Worm (Caenorhabditis elegans): ENCODE results near the gene cdc-48.2.

cdc-48.2 gene

DNA sequence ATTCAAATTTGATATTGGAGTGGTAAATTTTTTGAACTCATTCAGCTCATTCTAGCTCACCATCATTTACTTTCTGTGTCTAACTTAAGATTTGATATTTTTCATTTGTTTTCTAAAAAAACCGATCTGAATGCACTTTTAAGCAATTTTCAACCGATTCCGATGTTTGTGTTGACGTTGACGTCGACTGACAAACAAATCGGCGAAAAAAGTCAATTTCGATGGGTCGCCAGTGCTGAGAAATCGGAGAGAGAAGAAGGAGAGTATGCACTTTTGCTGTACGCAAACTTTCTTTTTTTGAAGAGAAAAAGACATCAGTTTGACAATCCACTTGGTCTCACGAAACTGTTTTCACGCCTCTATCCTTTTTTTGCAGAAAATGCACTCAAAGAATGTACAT is 12.9 kb upstream of the cdc-48.2 start:
- TF ChIP-seq pha-4 (tag; optimal IDR thresholded peaks at IDR 0.05), result no peak
- no peak for TF ChIP-seq bed-3 (GFP tag; optimal IDR thresholded peaks at IDR 0.05)
- no peak for TF ChIP-seq sptf-1 (tag; optimal IDR thresholded peaks at IDR 0.05)
- TF ChIP-seq nhr-2 (tag; optimal IDR thresholded peaks at IDR 0.05), result no peak
- no peak for TF ChIP-seq unc-120 (tag; optimal IDR thresholded peaks at IDR 0.05; ENCODE audit: poor library complexity, severe bottlenecking)
- no peak for TF ChIP-seq mab-5 (tag; optimal IDR thresholded peaks at IDR 0.05)
- TF ChIP-seq flh-1 (GFP tag; optimal IDR thresholded peaks at IDR 0.05), result no peak
- no peak for TF ChIP-seq elt-1 (tag; optimal IDR thresholded peaks at IDR 0.05; ENCODE audit: borderline replicate concordance, insufficient read depth)

DNA sequence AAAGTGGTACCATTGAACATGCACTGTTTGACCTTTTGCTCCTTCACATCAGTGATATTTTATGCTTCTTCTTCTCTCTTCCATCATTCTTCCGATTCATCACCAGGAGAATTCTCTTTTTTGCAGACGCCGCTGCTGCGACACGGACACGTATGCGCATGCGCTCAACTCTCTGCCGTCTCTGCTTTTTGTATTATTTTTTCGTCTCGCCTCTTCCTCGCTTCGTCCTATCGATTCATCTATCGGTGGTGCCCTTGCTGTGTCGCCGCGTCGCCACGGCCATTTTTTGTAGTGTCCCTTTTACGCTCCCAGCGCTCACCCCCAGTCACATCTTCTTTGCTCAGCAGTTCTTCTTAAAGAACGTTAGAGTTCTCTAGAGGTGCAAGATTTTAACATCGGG is 12.2 kb upstream of the cdc-48.2 start:
- TF ChIP-seq nhr-12 (tag; optimal IDR thresholded peaks at IDR 0.05) (no peak), nhr-237 (tag; optimal IDR thresholded peaks at IDR 0.05) (no peak), nhr-76 (tag; optimal IDR thresholded peaks at IDR 0.05) (no peak), ceh-43 (GFP tag; optimal IDR thresholded peaks at IDR 0.05) (no peak), tbx-8 (GFP tag; optimal IDR thresholded peaks at IDR 0.05) (no peak), drap-1 (GFP tag; optimal IDR thresholded peaks at IDR 0.05) (no peak), ham-2 (GFP tag; optimal IDR thresholded peaks at IDR 0.05) (no peak), ceh-39 (tag; optimal IDR thresholded peaks at IDR 0.05) (no peak), lsy-2 (tag; optimal IDR thresholded peaks at IDR 0.05) (no peak), mab-5 (tag; optimal IDR thresholded peaks at IDR 0.05) (no peak), mep-1 (tag; optimal IDR thresholded peaks at IDR 0.05) (no peak), mls-2 (tag; optimal IDR thresholded peaks at IDR 0.05) (no peak), unc-39 (tag; optimal IDR thresholded peaks at IDR 0.05) (no peak), nhr-28 (tag; optimal IDR thresholded peaks at IDR 0.05) (no peak), sem-2 (GFP tag; optimal IDR thresholded peaks at IDR 0.05) (no peak)

DNA sequence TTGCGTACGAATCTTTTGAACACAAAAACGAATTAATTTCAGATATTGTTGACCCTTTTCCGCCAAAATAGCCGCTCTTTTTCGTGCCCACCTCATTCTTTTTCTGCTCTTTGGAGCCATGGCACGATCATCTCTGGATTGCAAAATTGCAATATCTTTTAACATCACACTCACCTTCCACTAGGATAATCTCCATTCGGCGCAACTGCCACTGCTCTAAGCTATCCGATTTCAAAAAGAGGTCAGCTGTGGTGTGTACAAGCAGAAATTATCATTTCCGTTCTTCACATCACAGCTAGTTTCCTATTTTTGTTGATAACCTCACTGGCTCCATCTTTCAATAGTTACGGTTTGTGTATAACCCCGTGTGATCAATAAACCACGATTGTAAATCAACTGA is 11.7 kb upstream of the cdc-48.2 start:
- TF ChIP-seq nhr-2 (tag; optimal IDR thresholded peaks at IDR 0.05), result no peak
- TF ChIP-seq hlh-1 (tag; optimal IDR thresholded peaks at IDR 0.05), result peak; percentile 90
- peak; percentile 22 for TF ChIP-seq unc-120 (tag; optimal IDR thresholded peaks at IDR 0.05; ENCODE audit: poor library complexity, severe bottlenecking)

DNA sequence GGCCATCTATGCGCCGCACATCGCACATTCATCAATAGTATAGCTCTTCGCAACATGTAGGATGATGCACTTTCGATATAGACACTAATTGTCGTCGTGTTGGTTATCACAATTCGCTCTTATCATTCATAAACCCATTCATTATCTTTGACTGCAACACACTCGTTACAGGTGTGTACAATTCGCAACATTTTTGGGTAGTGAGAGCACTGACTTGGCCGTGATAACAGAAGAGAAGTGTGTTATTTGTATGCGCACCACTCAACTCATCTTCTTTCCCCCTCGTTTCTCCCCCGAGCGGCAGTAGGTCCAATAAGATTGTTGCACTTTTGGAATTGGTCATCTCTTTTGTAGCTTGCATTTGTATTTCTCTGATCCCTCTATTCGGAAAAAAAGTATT is 11.0 kb upstream of the cdc-48.2 start:
- TF ChIP-seq elt-3 (tag; optimal IDR thresholded peaks at IDR 0.05) (no peak), nhr-2 (tag; optimal IDR thresholded peaks at IDR 0.05) (peak; percentile 67), tbx-8 (GFP tag; optimal IDR thresholded peaks at IDR 0.05) (no peak), nhr-28 (tag; optimal IDR thresholded peaks at IDR 0.05) (no peak), ham-2 (GFP tag; optimal IDR thresholded peaks at IDR 0.05) (no peak)

DNA sequence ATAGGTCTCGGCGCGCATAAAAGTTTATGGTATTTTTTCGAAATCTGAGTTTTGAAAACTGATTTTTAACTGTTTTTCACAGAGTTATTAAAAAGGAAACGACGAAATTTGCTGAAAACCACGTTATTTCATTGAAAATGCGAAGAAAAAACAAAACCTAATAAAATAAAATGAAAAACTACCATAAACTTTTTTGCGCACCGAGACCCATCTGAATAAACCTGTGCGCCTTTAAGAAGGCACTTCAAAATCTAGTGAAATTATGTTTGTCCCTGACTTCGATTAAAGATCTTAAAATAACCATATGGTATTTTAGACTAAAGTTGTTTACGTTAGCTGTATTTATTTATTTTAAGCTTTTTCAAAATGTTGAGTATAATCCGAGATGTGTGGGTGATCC is 10.5 kb upstream of the cdc-48.2 start:
- no peak for TF ChIP-seq lin-32 (GFP tag; optimal IDR thresholded peaks at IDR 0.05)
- no peak for TF ChIP-seq nhr-12 (tag; optimal IDR thresholded peaks at IDR 0.05)
- TF ChIP-seq bed-3 (GFP tag; optimal IDR thresholded peaks at IDR 0.05), result no peak
- no peak for TF ChIP-seq mls-2 (tag; optimal IDR thresholded peaks at IDR 0.05)
- no peak for TF ChIP-seq pha-4 (tag; optimal IDR thresholded peaks at IDR 0.05)
- no peak for TF ChIP-seq ceh-39 (tag; optimal IDR thresholded peaks at IDR 0.05)
- no peak for TF ChIP-seq snpc-4 (tag; optimal IDR thresholded peaks at IDR 0.05)
- TF ChIP-seq hlh-1 (tag; optimal IDR thresholded peaks at IDR 0.05), result no peak
- no peak for TF ChIP-seq lin-13 (tag; optimal IDR thresholded peaks at IDR 0.05)
- TF ChIP-seq tbx-8 (GFP tag; optimal IDR thresholded peaks at IDR 0.05), result no peak
- TF ChIP-seq flh-1 (GFP tag; optimal IDR thresholded peaks at IDR 0.05), result no peak
- no peak for TF ChIP-seq M03D4.4 (tag; optimal IDR thresholded peaks at IDR 0.05)
- TF ChIP-seq nhr-28 (tag; optimal IDR thresholded peaks at IDR 0.05), result no peak
- TF ChIP-seq ceh-43 (GFP tag; optimal IDR thresholded peaks at IDR 0.05), result no peak
- TF ChIP-seq cnd-1 (tag; optimal IDR thresholded peaks at IDR 0.05), result no peak
- TF ChIP-seq mab-5 (tag; optimal IDR thresholded peaks at IDR 0.05), result no peak
- TF ChIP-seq elt-1 (tag; optimal IDR thresholded peaks at IDR 0.05; ENCODE audit: borderline replicate concordance, insufficient read depth), result no peak

DNA sequence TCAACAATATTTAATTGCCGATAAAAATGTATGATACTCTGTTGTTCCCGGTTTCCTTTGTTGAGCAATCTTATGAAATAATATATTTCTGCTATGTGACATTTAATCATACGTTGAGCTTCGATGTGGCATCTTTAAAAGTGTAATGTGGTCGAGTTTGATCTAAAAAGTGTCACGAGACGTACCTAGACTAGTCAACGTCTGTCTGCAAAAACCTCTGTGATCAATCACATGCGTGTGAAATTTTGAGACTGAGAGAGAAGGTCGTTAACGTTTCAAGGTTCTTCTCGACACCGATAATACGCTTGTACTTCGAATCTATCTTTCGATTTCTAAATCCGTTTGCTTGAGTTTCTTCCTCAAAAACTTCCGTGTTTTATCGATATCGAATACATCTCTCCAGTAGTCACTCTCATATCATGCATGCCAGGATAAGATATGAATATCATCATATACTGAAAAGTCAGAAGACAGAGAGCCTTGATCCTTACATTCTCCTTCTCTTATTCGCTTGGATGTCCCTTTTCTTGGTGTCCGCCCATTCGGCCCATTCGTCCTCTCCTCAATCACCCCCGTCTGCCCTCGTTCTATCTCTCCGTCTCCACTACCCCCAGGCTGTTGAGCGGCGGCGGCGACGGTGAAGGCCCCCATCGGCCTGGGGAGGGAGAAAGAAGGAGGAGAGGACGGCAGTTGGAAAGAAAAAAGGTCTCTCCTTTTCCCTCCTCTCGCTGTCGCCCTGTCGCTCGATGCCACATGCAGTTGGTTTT is 9.8 kb upstream of the cdc-48.2 start:
- no peak for TF ChIP-seq elt-1 (tag; optimal IDR thresholded peaks at IDR 0.05; ENCODE audit: borderline replicate concordance, insufficient read depth)
- TF ChIP-seq unc-120 (tag; optimal IDR thresholded peaks at IDR 0.05; ENCODE audit: poor library complexity, severe bottlenecking), result peak; percentile 89
- TF ChIP-seq mls-2 (tag; optimal IDR thresholded peaks at IDR 0.05), result peak; percentile 66
- peak; percentile 46 for TF ChIP-seq M03D4.4 (tag; optimal IDR thresholded peaks at IDR 0.05)
- no peak for TF ChIP-seq ztf-11 (tag; optimal IDR thresholded peaks at IDR 0.05)
- TF ChIP-seq nhr-12 (tag; optimal IDR thresholded peaks at IDR 0.05), result no peak
- TF ChIP-seq pha-4 (tag; optimal IDR thresholded peaks at IDR 0.05), result no peak
- TF ChIP-seq nhr-28 (tag; optimal IDR thresholded peaks at IDR 0.05), result no peak
- no peak for TF ChIP-seq zip-8 (tag; optimal IDR thresholded peaks at IDR 0.05)
- TF ChIP-seq nhr-237 (tag; optimal IDR thresholded peaks at IDR 0.05), result no peak
- TF ChIP-seq unc-39 (tag; optimal IDR thresholded peaks at IDR 0.05), result no peak
- TF ChIP-seq sem-2 (GFP tag; optimal IDR thresholded peaks at IDR 0.05), result peak; percentile 34
- peak; percentile 51 for TF ChIP-seq drap-1 (GFP tag; optimal IDR thresholded peaks at IDR 0.05)
- peak; percentile 17 for TF ChIP-seq lsy-2 (tag; optimal IDR thresholded peaks at IDR 0.05)
- no peak for TF ChIP-seq ceh-39 (tag; optimal IDR thresholded peaks at IDR 0.05)
- peak; percentile 16 for TF ChIP-seq cnd-1 (tag; optimal IDR thresholded peaks at IDR 0.05)
- TF ChIP-seq nhr-2 (tag; optimal IDR thresholded peaks at IDR 0.05), result no peak
- peak; percentile 61 for TF ChIP-seq mep-1 (tag; optimal IDR thresholded peaks at IDR 0.05)
- peak; percentile 22 for TF ChIP-seq hlh-1 (tag; optimal IDR thresholded peaks at IDR 0.05)
- TF ChIP-seq tbx-8 (GFP tag; optimal IDR thresholded peaks at IDR 0.05), result peak; percentile 22
- peak; percentile 71 for TF ChIP-seq sptf-1 (tag; optimal IDR thresholded peaks at IDR 0.05)
- peak; percentile 66 for TF ChIP-seq ham-2 (GFP tag; optimal IDR thresholded peaks at IDR 0.05)
- peak; percentile 9 for TF ChIP-seq lin-32 (GFP tag; optimal IDR thresholded peaks at IDR 0.05)
